Worm (Caenorhabditis elegans): ENCODE data around the gene F47B7.5.
A peak's percentile ranks its signal among the peaks of the same experiment; 100 is the strongest.

F47B7.5 gene

ce11 chrX:3793389-3793788 lies 24.8 kb upstream of the F47B7.5 start:
- TF ChIP-seq ceh-30 (tag; optimal IDR thresholded peaks at IDR 0.05) (no peak), ets-4 (tag; optimal IDR thresholded peaks at IDR 0.05) (no peak), sdc-2 (tag; optimal IDR thresholded peaks at IDR 0.05) (no peak), fkh-6 (tag; optimal IDR thresholded peaks at IDR 0.05) (no peak), ceh-24 (tag; optimal IDR thresholded peaks at IDR 0.05) (no peak), pax-1 (tag; optimal IDR thresholded peaks at IDR 0.05) (no peak), che-1 (tag; optimal IDR thresholded peaks at IDR 0.05) (no peak), hlh-8 (tag; optimal IDR thresholded peaks at IDR 0.05) (no peak), ceh-6 (GFP tag; optimal IDR thresholded peaks at IDR 0.05) (no peak), nfya-1 (tag; optimal IDR thresholded peaks at IDR 0.05) (no peak), pha-4 (tag; optimal IDR thresholded peaks at IDR 0.05) (no peak)

ce11 chrX:3792715-3793114 lies 24.1 kb upstream of the F47B7.5 start, which contains the start of gene idpp-5:
Gene idpp-5 (minus strand): TSS chrX:3792815.
- no peak for TF ChIP-seq fax-1 (tag; optimal IDR thresholded peaks at IDR 0.05)
- TF ChIP-seq hlh-15 (tag; optimal IDR thresholded peaks at IDR 0.05) = no peak
- no peak for TF ChIP-seq ref-2 (tag; optimal IDR thresholded peaks at IDR 0.05)
- TF ChIP-seq ama-1 (optimal IDR thresholded peaks at IDR 0.05) = no peak
- TF ChIP-seq tbx-2 (tag; optimal IDR thresholded peaks at IDR 0.05) = no peak
- no peak for TF ChIP-seq ceh-34 (tag; optimal IDR thresholded peaks at IDR 0.05)
- TF ChIP-seq npax-4 (tag; optimal IDR thresholded peaks at IDR 0.05) = no peak
- no peak for TF ChIP-seq ztf-16 (tag; optimal IDR thresholded peaks at IDR 0.05)
- no peak for TF ChIP-seq zip-5 (tag; optimal IDR thresholded peaks at IDR 0.05)
- TF ChIP-seq lin-11 (tag; optimal IDR thresholded peaks at IDR 0.05) = no peak
- no peak for TF ChIP-seq eyg-1 (tag; optimal IDR thresholded peaks at IDR 0.05)
- no peak for TF ChIP-seq pros-1 (tag; optimal IDR thresholded peaks at IDR 0.05)
- no peak for TF ChIP-seq pax-1 (tag; optimal IDR thresholded peaks at IDR 0.05)

DNA sequence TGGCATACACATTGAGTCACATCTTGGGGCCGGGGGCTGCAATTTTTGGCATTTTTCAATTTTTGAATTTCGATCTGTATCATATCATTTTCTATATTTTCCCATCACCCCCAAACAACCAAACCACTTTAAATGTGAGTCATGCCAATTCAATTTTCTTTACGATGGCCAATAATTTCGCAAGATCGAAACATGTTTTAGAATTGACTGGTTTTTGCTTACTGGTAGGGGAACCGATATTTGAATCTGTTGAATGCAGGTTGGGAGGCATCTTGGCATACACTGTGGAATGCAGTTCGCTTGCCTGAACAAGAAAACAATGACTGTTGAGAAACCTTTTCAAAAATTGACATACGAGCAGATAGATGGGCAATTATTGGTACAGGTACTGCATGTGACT lies 22.5 kb upstream of the F47B7.5 start:
- TF ChIP-seq sdc-2 (tag; optimal IDR thresholded peaks at IDR 0.05) (no peak), unc-86 (tag; optimal IDR thresholded peaks at IDR 0.05) (no peak), ets-4 (tag; optimal IDR thresholded peaks at IDR 0.05) (no peak), dmd-4 (tag; optimal IDR thresholded peaks at IDR 0.05; ENCODE audit: borderline replicate concordance) (no peak), mec-3 (tag; optimal IDR thresholded peaks at IDR 0.05; ENCODE audit: borderline replicate concordance) (no peak), syd-9 (tag; optimal IDR thresholded peaks at IDR 0.05) (no peak), nhr-232 (tag; optimal IDR thresholded peaks at IDR 0.05) (no peak), pha-2 (tag; optimal IDR thresholded peaks at IDR 0.05) (no peak), che-1 (tag; optimal IDR thresholded peaks at IDR 0.05) (no peak), ahr-1 (tag; optimal IDR thresholded peaks at IDR 0.05) (no peak), elt-4 (tag; optimal IDR thresholded peaks at IDR 0.05) (no peak), ref-2 (tag; optimal IDR thresholded peaks at IDR 0.05) (no peak), fkh-10 (GFP tag; optimal IDR thresholded peaks at IDR 0.05) (no peak)

DNA sequence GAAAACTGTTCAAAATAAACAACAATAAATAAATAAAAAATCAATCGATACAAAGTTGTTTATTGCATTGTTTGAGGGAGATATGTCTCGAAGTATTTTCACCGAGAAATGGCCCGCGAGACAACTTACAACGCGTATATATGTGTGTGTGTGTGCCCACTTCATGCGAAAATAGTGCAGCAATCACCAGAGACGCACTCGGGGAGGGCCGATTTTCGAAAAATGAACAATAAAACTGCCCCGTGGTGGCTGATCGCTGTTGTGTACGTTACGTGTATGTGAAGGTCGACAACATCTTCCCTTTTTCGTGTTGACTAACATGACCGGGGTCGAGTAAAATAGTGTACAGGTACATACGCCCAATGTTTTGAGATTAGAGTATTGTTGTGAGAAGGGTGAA lies 19.9 kb upstream of the F47B7.5 start:
- TF ChIP-seq ceh-18 (tag; optimal IDR thresholded peaks at IDR 0.05) (peak; percentile 48), tbx-2 (tag; optimal IDR thresholded peaks at IDR 0.05) (peak; percentile 16), dve-1 (tag; optimal IDR thresholded peaks at IDR 0.05) (peak; percentile 13), ttx-3 (tag; optimal IDR thresholded peaks at IDR 0.05) (no peak)

DNA sequence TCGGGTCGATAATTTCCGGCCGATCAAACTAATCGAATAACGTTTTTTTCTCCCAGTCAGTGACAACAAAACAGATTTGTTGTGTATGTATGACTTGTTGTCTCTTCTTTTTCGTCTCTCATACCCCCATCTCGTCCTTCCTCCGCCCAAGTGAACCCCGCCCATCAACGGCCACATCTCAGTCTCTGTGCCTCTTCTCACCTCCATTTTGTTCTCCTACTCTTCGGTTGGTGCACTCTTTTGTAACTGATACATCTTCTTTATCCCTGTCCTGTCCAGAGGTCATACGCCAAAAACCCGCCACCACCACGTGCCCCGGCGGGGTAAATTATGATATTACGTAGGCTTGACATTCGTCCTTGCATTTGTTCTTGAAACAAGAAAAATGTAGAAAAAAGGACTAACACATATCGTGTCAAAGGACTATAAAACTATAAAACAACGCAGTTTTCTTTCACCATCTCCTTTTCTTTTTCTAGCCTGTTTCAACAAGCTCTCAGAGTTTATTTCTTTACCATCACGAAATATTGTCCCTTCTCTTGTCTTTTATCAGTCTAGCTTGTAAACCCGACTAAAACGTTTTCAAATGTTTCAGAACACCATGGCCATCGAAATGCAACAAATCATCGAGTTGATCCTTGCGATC lies 18.9 kb upstream of the F47B7.5 start, which contains the start of gene pmpl-1:
pmpl-1 (plus strand) TSS at position 596 of the 646 bp plus-strand sequence.
- TF ChIP-seq ceh-18 (tag; optimal IDR thresholded peaks at IDR 0.05) (peak; percentile 35), unc-86 (tag; optimal IDR thresholded peaks at IDR 0.05) (no peak), mec-3 (tag; optimal IDR thresholded peaks at IDR 0.05; ENCODE audit: borderline replicate concordance) (no peak), tbx-2 (tag; optimal IDR thresholded peaks at IDR 0.05) (peak; percentile 52), rnt-1 (tag; optimal IDR thresholded peaks at IDR 0.05) (no peak), F13H6.1 (tag; optimal IDR thresholded peaks at IDR 0.05) (no peak), ceh-2 (tag; optimal IDR thresholded peaks at IDR 0.05) (no peak), lin-11 (tag; optimal IDR thresholded peaks at IDR 0.05) (no peak), sdc-2 (tag; optimal IDR thresholded peaks at IDR 0.05) (peak; percentile 21), ets-4 (tag; optimal IDR thresholded peaks at IDR 0.05) (no peak), unc-42 (tag; optimal IDR thresholded peaks at IDR 0.05) (peak; percentile 9), Y22D7AL.16 (tag; optimal IDR thresholded peaks at IDR 0.05) (no peak), unc-55 (GFP tag; optimal IDR thresholded peaks at IDR 0.05) (peak; percentile 58), hlh-30 (tag; optimal IDR thresholded peaks at IDR 0.05; ENCODE audit: insufficient read depth) (peak; percentile 70), ceh-6 (GFP tag; optimal IDR thresholded peaks at IDR 0.05) (no peak)

All from whole organism, late embryonic.